Fruit fly (Drosophila melanogaster) whole organism, embryonic: ENCODE results near the gene mthl2.

Experiments
- CG10274 ChIP-seq: fragments of 200-800 bp; sonication (Bioruptor generic); optimal IDR thresholded peaks from 3 replicates; lab custom pipeline; 2017; ENCODE audit warnings: missing biosample characterization, mild to moderate bottlenecking, missing genetic modification characterization
- CG11247 ChIP-seq: fragments of 200-800 bp; sonication (Bioruptor generic); IDR thresholded peaks from 2 replicates; pipeline ENCODE4 v1.3.6; 2022; ENCODE audit warnings: missing biosample characterization, missing genetic modification characterization
- CG11504 ChIP-seq: fragments of 200-800 bp; sonication (Bioruptor generic); optimal IDR thresholded peaks from 3 replicates; lab custom pipeline; 2019; ENCODE audit warnings: missing biosample characterization, mild to moderate bottlenecking, missing genetic modification characterization, moderate library complexity
- CG11695 ChIP-seq: fragments of 200-800 bp; sonication (Bioruptor generic); IDR thresholded peaks from 3 replicates; pipeline ENCODE4 v1.3.6; 2022; ENCODE audit warnings: missing biosample characterization, missing genetic modification characterization
- CG12155 ChIP-seq: fragments of 200-800 bp; sonication (Bioruptor generic); optimal IDR thresholded peaks from 3 replicates; lab custom pipeline; 2016; ENCODE audit warnings: missing biosample characterization, missing genetic modification characterization
- CG12942 ChIP-seq: fragments of 200-800 bp; sonication (Bioruptor generic); optimal IDR thresholded peaks from 3 replicates; lab custom pipeline; 2016; ENCODE audit warnings: missing biosample characterization, missing genetic modification characterization
- CG14860 ChIP-seq: fragments of 200-800 bp; sonication (Bioruptor generic); IDR thresholded peaks from 3 replicates; pipeline ENCODE4 v1.3.6; 2022; ENCODE audit warnings: missing biosample characterization, missing genetic modification characterization; ENCODE audit not compliant: partially characterized antibody
- CG15073 ChIP-seq: fragments of 200-800 bp; sonication (Bioruptor generic); optimal IDR thresholded peaks from 2 replicates; lab custom pipeline; 2016; ENCODE audit warnings: missing biosample characterization, missing genetic modification characterization
- CG1529 ChIP-seq: fragments of 200-800 bp; sonication (Bioruptor generic); optimal IDR thresholded peaks from 3 replicates; lab custom pipeline; 2018; ENCODE audit warnings: missing biosample characterization, missing genetic modification characterization
- CG1603 ChIP-seq: fragments of 200-800 bp; sonication (Bioruptor generic); optimal IDR thresholded peaks from 2 replicates; lab custom pipeline; 2019; ENCODE audit warnings: missing biosample characterization, mild to moderate bottlenecking, missing genetic modification characterization, moderate library complexity
- CG16813 ChIP-seq: fragments of 200-800 bp; sonication (Bioruptor generic); IDR thresholded peaks from 3 replicates; pipeline ENCODE4 v1.3.6; 2022; ENCODE audit warnings: missing biosample characterization, missing genetic modification characterization; ENCODE audit not compliant: partially characterized antibody
- CG17328 ChIP-seq: fragments of 200-800 bp; sonication (Bioruptor generic); IDR thresholded peaks from 2 replicates; pipeline ENCODE4 v1.3.6; 2022; ENCODE audit warnings: missing biosample characterization, missing genetic modification characterization
- CG17361 ChIP-seq: fragments of 200-800 bp; sonication (Bioruptor generic); IDR thresholded peaks from 3 replicates; pipeline ENCODE4 v1.3.6; 2022; ENCODE audit warnings: missing biosample characterization, missing genetic modification characterization
- CG18476 ChIP-seq: fragments of 200-800 bp; sonication (Bioruptor generic); optimal IDR thresholded peaks from 2 replicates; lab custom pipeline; 2016; ENCODE audit warnings: missing biosample characterization, mild to moderate bottlenecking, missing genetic modification characterization
- CG2875 ChIP-seq: fragments of 200-800 bp; sonication (Bioruptor generic); optimal IDR thresholded peaks from 2 replicates; lab custom pipeline; 2017; ENCODE audit warnings: missing biosample characterization, mild to moderate bottlenecking, missing genetic modification characterization, missing genetic modification reagents
- CG32532 ChIP-seq: fragments of 200-800 bp; sonication (Bioruptor generic); IDR thresholded peaks from 2 replicates; pipeline ENCODE4 v1.3.6; 2022; ENCODE audit warnings: missing biosample characterization, missing genetic modification characterization
- CG34376 ChIP-seq: fragments of 200-800 bp; sonication (Bioruptor generic); optimal IDR thresholded peaks from 2 replicates; lab custom pipeline; 2018; ENCODE audit warnings: missing biosample characterization, mild to moderate bottlenecking, missing genetic modification characterization
- CG3847 ChIP-seq: fragments of 200-800 bp; sonication (Bioruptor generic); IDR thresholded peaks from 2 replicates; pipeline ENCODE4 v1.3.6; 2022; ENCODE audit warnings: missing biosample characterization, missing genetic modification characterization
- CG4282 ChIP-seq: fragments of 200-800 bp; sonication (Bioruptor generic); optimal IDR thresholded peaks from 2 replicates; lab custom pipeline; 2016; ENCODE audit warnings: missing biosample characterization, missing genetic modification characterization
- CG5180 ChIP-seq: fragments of 200-800 bp; sonication (Bioruptor generic); optimal IDR thresholded peaks from 3 replicates; lab custom pipeline; 2017; ENCODE audit warnings: missing biosample characterization, missing genetic modification characterization, mild to moderate bottlenecking, moderate library complexity, missing genetic modification reagents
- CG6175 ChIP-seq: fragments of 200-800 bp; sonication (Bioruptor generic); IDR thresholded peaks from 3 replicates; pipeline ENCODE4 v1.3.6; 2022; ENCODE audit warnings: missing biosample characterization, missing genetic modification characterization
- CG6654 ChIP-seq: fragments of 200-800 bp; sonication (Bioruptor generic); optimal IDR thresholded peaks from 2 replicates; lab custom pipeline; 2017; ENCODE audit warnings: missing biosample characterization, mild to moderate bottlenecking, missing genetic modification characterization
- Dbx ChIP-seq: fragments of 200-800 bp; sonication (Bioruptor generic); IDR thresholded peaks from 3 replicates; pipeline ENCODE4 v1.3.6; 2022; ENCODE audit warnings: missing biosample characterization, missing genetic modification characterization
- HLH3B ChIP-seq: fragments of 200-800 bp; sonication (Bioruptor generic); IDR thresholded peaks from 2 replicates; pipeline ENCODE4 v1.3.6; 2022; ENCODE audit warnings: missing biosample characterization, missing genetic modification characterization
- HLH4C ChIP-seq: fragments of 200-800 bp; sonication (Bioruptor generic); IDR thresholded peaks from 3 replicates; pipeline ENCODE4 v1.3.6; 2022; ENCODE audit warnings: missing biosample characterization, missing genetic modification characterization; ENCODE audit not compliant: partially characterized antibody
- HLHmδ ChIP-seq: fragments of 200-800 bp; sonication (Bioruptor generic); optimal IDR thresholded peaks from 2 replicates; lab custom pipeline; 2018; ENCODE audit warnings: missing biosample characterization, mild to moderate bottlenecking, missing genetic modification characterization, moderate library complexity
- Max ChIP-seq: fragments of 200-800 bp; sonication (Bioruptor generic); optimal IDR thresholded peaks from 2 replicates; lab custom pipeline; 2016; ENCODE audit warnings: missing biosample characterization, mild to moderate bottlenecking, missing genetic modification characterization
- Myb ChIP-seq: fragments of 200-800 bp; sonication (Bioruptor generic); optimal IDR thresholded peaks from 2 replicates; lab custom pipeline; 2016; ENCODE audit warnings: missing biosample characterization, missing genetic modification characterization
- ci ChIP-seq: fragments of 200-800 bp; sonication (Bioruptor generic); IDR thresholded peaks from 3 replicates; pipeline ENCODE4 v1.3.6; 2022; ENCODE audit warnings: missing biosample characterization, missing genetic modification characterization
- danr ChIP-seq: fragments of 200-800 bp; sonication (Bioruptor generic); IDR thresholded peaks from 2 replicates; pipeline ENCODE4 v1.3.6; 2022; ENCODE audit warnings: missing biosample characterization, missing genetic modification characterization
- gem ChIP-seq: fragments of 200-800 bp; sonication (Bioruptor generic); optimal IDR thresholded peaks from 2 replicates; lab custom pipeline; 2019; ENCODE audit warnings: missing biosample characterization, mild to moderate bottlenecking, missing genetic modification characterization, moderate library complexity
- gfzf ChIP-seq: fragments of 200-800 bp; sonication (Bioruptor generic); optimal IDR thresholded peaks from 2 replicates; lab custom pipeline; 2016; ENCODE audit warnings: missing biosample characterization, mild to moderate bottlenecking, missing genetic modification characterization, moderate library complexity
- gro ChIP-seq: fragments of 200-800 bp; sonication (Bioruptor generic); optimal IDR thresholded peaks from 2 replicates; lab custom pipeline; 2016; ENCODE audit warnings: missing biosample characterization, missing genetic modification characterization
- hb ChIP-seq: fragments of 200-800 bp; sonication (Bioruptor generic); IDR thresholded peaks from 3 replicates; pipeline ENCODE4 v1.3.6; 2022; ENCODE audit warnings: missing biosample characterization, missing genetic modification characterization; ENCODE audit not compliant: partially characterized antibody
- jigr1 ChIP-seq: fragments of 200-800 bp; sonication (Bioruptor generic); IDR thresholded peaks from 3 replicates; pipeline ENCODE4 v1.3.6; 2022; ENCODE audit warnings: missing biosample characterization, missing genetic modification characterization
- lab ChIP-seq: fragments of 200-800 bp; sonication (Bioruptor generic); optimal IDR thresholded peaks from 3 replicates; lab custom pipeline; 2017; ENCODE audit warnings: missing biosample characterization, missing genetic modification characterization, mild to moderate bottlenecking, moderate library complexity, missing genetic modification reagents
- lola ChIP-seq, 3 experiments: fragments of >200 bp in 2 of 3; fragments of 200-800 bp in 1 of 3; sonication (Bioruptor generic) in 1 of 3; optimal IDR thresholded peaks; 2 replicates each; lab custom pipeline; 2017 to 2019; ENCODE audit warnings: missing biosample characterization in 3 of 3, missing genetic modification characterization in 3 of 3, mild to moderate bottlenecking in 1 of 3, moderate library complexity in 1 of 3
- nmo ChIP-seq: fragments of 200-800 bp; sonication (Bioruptor generic); optimal IDR thresholded peaks from 2 replicates; lab custom pipeline; 2018; ENCODE audit warnings: missing biosample characterization, mild to moderate bottlenecking, missing genetic modification characterization, moderate library complexity
- org-1 ChIP-seq: fragments of 200-800 bp; sonication (Bioruptor generic); optimal IDR thresholded peaks from 2 replicates; lab custom pipeline; 2017; ENCODE audit warnings: missing biosample characterization, missing genetic modification characterization
- pho ChIP-seq: fragments of 200-800 bp; sonication (Bioruptor generic); optimal IDR thresholded peaks from 2 replicates; lab custom pipeline; 2016; ENCODE audit warnings: missing biosample characterization, missing genetic modification characterization
- ro ChIP-seq: fragments of 200-800 bp; sonication (Bioruptor generic); IDR thresholded peaks from 2 replicates; pipeline ENCODE4 v1.3.6; 2022; ENCODE audit warnings: missing biosample characterization, missing genetic modification characterization
- salm ChIP-seq: fragments of 200-800 bp; sonication (Bioruptor generic); optimal IDR thresholded peaks from 2 replicates; lab custom pipeline; 2018; ENCODE audit warnings: missing biosample characterization, mild to moderate bottlenecking, missing genetic modification characterization
- sc ChIP-seq, 3 experiments: fragments of >200 bp in 2 of 3; fragments of 200-800 bp in 1 of 3; sonication (Bioruptor generic) in 1 of 3; optimal IDR thresholded peaks; 2 replicates in 2 of 3; 3 replicates in 1 of 3; lab custom pipeline; 2017; ENCODE audit warnings: mild to moderate bottlenecking in 1 of 3, missing biosample characterization in 1 of 3, missing genetic modification characterization in 1 of 3, missing genetic modification reagents in 1 of 3
- sd ChIP-seq: fragments of 200-800 bp; sonication (Bioruptor generic); optimal IDR thresholded peaks from 3 replicates; lab custom pipeline; 2018; ENCODE audit warnings: missing biosample characterization, mild to moderate bottlenecking, missing genetic modification characterization, moderate library complexity
- sim ChIP-seq: fragments of 200-800 bp; sonication (Bioruptor generic); IDR thresholded peaks from 2 replicates; pipeline ENCODE4 v1.3.6; 2022; ENCODE audit warnings: missing biosample characterization, missing genetic modification characterization
- sisA ChIP-seq: fragments of 200-800 bp; sonication (Bioruptor generic); IDR thresholded peaks from 2 replicates; pipeline ENCODE4 v1.3.6; 2022; ENCODE audit warnings: missing biosample characterization, missing genetic modification characterization
- slp2 ChIP-seq: fragments of 200-800 bp; sonication (Bioruptor generic); optimal IDR thresholded peaks from 2 replicates; lab custom pipeline; 2016; ENCODE audit warnings: missing biosample characterization, missing genetic modification characterization
- so ChIP-seq: fragments of 200-800 bp; sonication (Bioruptor generic); IDR thresholded peaks from 3 replicates; pipeline ENCODE4 v1.3.6; 2022; ENCODE audit warnings: missing biosample characterization, missing genetic modification characterization
- ssp ChIP-seq: fragments of 200-800 bp; sonication (Bioruptor generic); IDR thresholded peaks from 2 replicates; pipeline ENCODE4 v1.3.6; 2022; ENCODE audit warnings: missing biosample characterization, missing genetic modification characterization
- vnd ChIP-seq: fragments of 200-800 bp; sonication (Bioruptor generic); IDR thresholded peaks from 3 replicates; pipeline ENCODE4 v1.3.6; 2022; ENCODE audit warnings: missing biosample characterization, missing genetic modification characterization; ENCODE audit not compliant: partially characterized antibody

Gene mthl2

dm6 chr3L:5611732-5612250 lies 7.2 kb downstream of the mthl2 start (continued):
- TF ChIP-seq CG11247 (GFP tag; lab: Robert Waterston, UW) (0 out of 2 replicates have a peak, but pooled peaks have one; percentile 6), CG12155 (GFP tag; lab: Kevin White, UChicago) (peak; percentile 43), so (GFP tag; lab: Robert Waterston, UW) (peak; percentile 88), ssp (GFP tag; lab: Robert Waterston, UW) (peak; percentile 62), CG2875 (peak; percentile 83), CG17328 (GFP tag; lab: Robert Waterston, UW) (peak; percentile 91), ro (GFP tag; lab: Robert Waterston, UW) (peak; percentile 60; the same call in 1 of the 2 replicates), hb (GFP tag; lab: Robert Waterston, UW) (no peak), HLH4C (no peak), CG11695 (GFP tag; lab: Robert Waterston, UW) (peak; percentile 63), CG6175 (GFP tag; lab: Robert Waterston, UW) (no peak), gem (peak; percentile 93), Dbx (GFP tag; lab: Robert Waterston, UW) (no peak), CG5180 (GFP tag; lab: Kevin White, UChicago) (peak; percentile 69), CG11504 (tag; lab: Kevin White, UChicago) (peak; percentile 91), sim (no peak), CG1529 (GFP tag; lab: Kevin White, UChicago) (peak; percentile 80), CG6654 (GFP tag; lab: Kevin White, UChicago) (peak; percentile 45), CG1603 (peak; percentile 32), CG15073 (GFP tag; lab: Kevin White, UChicago) (peak; percentile 2), CG32532 (GFP tag; lab: Robert Waterston, UW) (no peak), CG18476 (peak; percentile 70), CG10274 (GFP tag; lab: Kevin White, UChicago) (peak; percentile 2), org-1 (GFP tag; lab: Kevin White, UChicago) (peak; percentile 65), CG34376 (GFP tag; lab: Kevin White, UChicago) (no peak), danr (GFP tag; lab: Robert Waterston, UW) (no peak), jigr1 (GFP tag; lab: Robert Waterston, UW) (no peak), salm (tag; lab: Kevin White, UChicago) (peak; percentile 85), gfzf (GFP tag; lab: Kevin White, UChicago) (no peak), Max (GFP tag; lab: Kevin White, UChicago) (peak; percentile 63), lola (GFP tag; optimal IDR thresholded peaks at IDR 0.05; lab: Kevin White, UChicago) (peak in 1 of 3 experiments; percentile 92), lab (GFP tag; lab: Kevin White, UChicago) (peak; percentile 77), CG16813 (GFP tag; lab: Robert Waterston, UW) (no peak), sd (tag; lab: Kevin White, UChicago) (peak; percentile 52), CG17361 (GFP tag; lab: Robert Waterston, UW) (peak; percentile 91), sc (optimal IDR thresholded peaks at IDR 0.05; lab: Kevin White, UChicago) (no peak), sc (GFP tag; optimal IDR thresholded peaks at IDR 0.05; lab: Kevin White, UChicago) (peak; percentile 70), Myb (GFP tag; lab: Kevin White, UChicago) (no peak), CG14860 (GFP tag; lab: Robert Waterston, UW) (no peak), gro (GFP tag; lab: Kevin White, UChicago) (no peak), HLHmδ (no peak), vnd (GFP tag; lab: Robert Waterston, UW) (no peak), CG4282 (no peak), sisA (peak; percentile 62), CG12942 (GFP tag; lab: Kevin White, UChicago) (peak; percentile 54), pho (GFP tag; lab: Kevin White, UChicago) (peak; percentile 25), CG3847 (peak; percentile 47), ci (GFP tag; lab: Robert Waterston, UW) (peak; percentile 88), slp2 (GFP tag; lab: Kevin White, UChicago) (no peak), HLH3B (peak; percentile 83), nmo (GFP tag; lab: Kevin White, UChicago) (peak; percentile 88)
